Fruit fly (Drosophila melanogaster): ENCODE data around the gene CG11403.

CG11403 gene

dm6 chrX:1270655-1271054 is 31.0 kb upstream of the CG11403 start (continued):
- TF ChIP-seq Side (GFP tag; optimal IDR thresholded peaks at IDR 0.05) (no peak), knrl (GFP tag; IDR thresholded peaks at IDR 0.05; ENCODE audit: partially characterized antibody) (no peak), dm (GFP tag; optimal IDR thresholded peaks at IDR 0.05) (no peak), Drgx (GFP tag; IDR thresholded peaks at IDR 0.05) (0 out of 2 replicates have a peak, but pooled peaks have one; percentile 7), gt (GFP tag; IDR thresholded peaks at IDR 0.05) (no peak), Myb (GFP tag; optimal IDR thresholded peaks at IDR 0.05) (peak; percentile 14), sc (optimal IDR thresholded peaks at IDR 0.05) (no peak), sc (GFP tag; optimal IDR thresholded peaks at IDR 0.05) (no peak), CG10959 (GFP tag; IDR thresholded peaks at IDR 0.05) (no peak), phol (tag; optimal IDR thresholded peaks at IDR 0.05) (peak; percentile 26), chinmo (GFP tag; IDR thresholded peaks at IDR 0.05; ENCODE audit: partially characterized antibody) (no peak), Neu2 (GFP tag; optimal IDR thresholded peaks at IDR 0.05; ENCODE audit: borderline replicate concordance) (no peak), CG3995 (GFP tag; optimal IDR thresholded peaks at IDR 0.05) (no peak), tll (GFP tag; optimal IDR thresholded peaks at IDR 0.05) (no peak), stwl (tag; optimal IDR thresholded peaks at IDR 0.05) (peak; percentile 71), CG17568 (GFP tag; optimal IDR thresholded peaks at IDR 0.05) (peak; percentile 28), Fer2 (tag; optimal IDR thresholded peaks at IDR 0.05) (peak; percentile 18), crc (GFP tag; optimal IDR thresholded peaks at IDR 0.05) (no peak), CG8765 (GFP tag; IDR thresholded peaks at IDR 0.05) (no peak), CG2678 (tag; optimal IDR thresholded peaks at IDR 0.05) (peak; percentile 77), CG7556 (GFP tag; optimal IDR thresholded peaks at IDR 0.05) (peak; percentile 41), Spps (tag; optimal IDR thresholded peaks at IDR 0.05) (no peak), NFAT (GFP tag; IDR thresholded peaks at IDR 0.05) (peak; percentile 36; the same call in 1 of the 2 replicates), Dfd (GFP tag; optimal IDR thresholded peaks at IDR 0.05) (no peak), CG2202 (tag; optimal IDR thresholded peaks at IDR 0.05) (no peak), Fer1 (GFP tag; optimal IDR thresholded peaks at IDR 0.05) (peak; percentile 49), Sox102F (GFP tag; optimal IDR thresholded peaks at IDR 0.05) (peak; percentile 13), sens (GFP tag) (peak; percentile 88), ac (GFP tag; optimal IDR thresholded peaks at IDR 0.05) (no peak), CG13624 (GFP tag; optimal IDR thresholded peaks at IDR 0.05) (peak; percentile 6), CG2129 (GFP tag; IDR thresholded peaks at IDR 0.05; ENCODE audit: partially characterized antibody) (no peak), CG10431 (GFP tag; optimal IDR thresholded peaks at IDR 0.05) (no peak), CG17802 (tag; optimal IDR thresholded peaks at IDR 0.05) (peak; percentile 10), lilli (GFP tag; optimal IDR thresholded peaks at IDR 0.05) (peak; percentile 27), CTCF (GFP tag; optimal IDR thresholded peaks at IDR 0.05) (no peak), lola (GFP tag; optimal IDR thresholded peaks at IDR 0.05) (peak in 1 of 3 experiments; percentile 15), CG12219 (GFP tag; optimal IDR thresholded peaks at IDR 0.05) (peak; percentile 23), pho (GFP tag; optimal IDR thresholded peaks at IDR 0.05) (peak; percentile 48), CG31365 (tag; optimal IDR thresholded peaks at IDR 0.05) (peak; percentile 13), HLH4C (GFP tag; IDR thresholded peaks at IDR 0.05; ENCODE audit: partially characterized antibody) (no peak), usp (GFP tag; optimal IDR thresholded peaks at IDR 0.05) (no peak), gem (tag; optimal IDR thresholded peaks at IDR 0.05) (peak; percentile 65), unc-4 (GFP tag; IDR thresholded peaks at IDR 0.05; ENCODE audit: partially characterized antibody) (no peak), CG17385 (GFP tag; optimal IDR thresholded peaks at IDR 0.05) (peak; percentile 43), CG13123 (GFP tag; optimal IDR thresholded peaks at IDR 0.05) (no peak), CG4328 (GFP tag; optimal IDR thresholded peaks at IDR 0.05) (no peak), CG31388 (GFP tag; optimal IDR thresholded peaks at IDR 0.05) (no peak), CG2889 (GFP tag; IDR thresholded peaks at IDR 0.05) (no peak), unpg (GFP tag; optimal IDR thresholded peaks at IDR 0.05) (peak; percentile 34), repo (GFP tag; optimal IDR thresholded peaks at IDR 0.05) (no peak), gsb (GFP tag; IDR thresholded peaks at IDR 0.05) (no peak)
